Worm (Caenorhabditis elegans) whole organism, L4 larva: ENCODE measurements around the gene col-146.

Experiments used
- ceh-82 ChIP-seq: sonication (generic microtip); optimal IDR thresholded peaks from 2 replicates; lab custom pipeline; 2017; ENCODE audit warnings: missing biosample characterization, missing genetic modification characterization
- dve-1 ChIP-seq: sonication (generic microtip); optimal IDR thresholded peaks from 2 replicates; lab custom pipeline; 2017; ENCODE audit warnings: antibody characterized with exemption, mild to moderate bottlenecking, missing genetic modification characterization, missing compliant biosample characterization; ENCODE audit not compliant: insufficient read depth
- lin-1 ChIP-seq: fragments of 200-800 bp; sonication (Bioruptor generic); IDR thresholded peaks from 2 replicates; pipeline ENCODE4 v1.3.6; 2022; ENCODE audit warnings: missing genetic modification reagents, missing genetic modification characterization, missing compliant biosample characterization
- lsy-2 ChIP-seq, 2 experiments: fragments of 150-350 bp in 1 of 2; sonication (generic microtip) in 1 of 2; optimal IDR thresholded peaks; 2 replicates each; lab custom pipeline; 2014 to 2017; ENCODE audit warnings: missing biosample characterization in 2 of 2, missing genetic modification characterization in 2 of 2
- pha-4 ChIP-seq, 2 experiments: fragments of 150-350 bp in 1 of 2; fragments of 200-800 bp in 1 of 2; sonication (Bioruptor generic) in 1 of 2; IDR thresholded peaks in 1 of 2; optimal IDR thresholded peaks in 1 of 2; 2 replicates each; pipeline versions ENCODE4 v1.3.6 to Lab custom; 2014 to 2022; ENCODE audit warnings: missing genetic modification characterization in 2 of 2, missing genetic modification reagents in 2 of 2, missing biosample characterization in 1 of 2, missing compliant biosample characterization in 1 of 2
- snpc-1.2 ChIP-seq: fragments of 200-800 bp; sonication (Bioruptor generic); IDR thresholded peaks from 2 replicates; pipeline ENCODE4 v1.3.6; 2022; ENCODE audit warnings: missing genetic modification reagents, missing genetic modification characterization, missing compliant biosample characterization
- unc-62 ChIP-seq, 3 experiments: fragments of 150-350 bp in 1 of 3; sonication (generic microtip); optimal IDR thresholded peaks in 2 of 3; peaks in 1 of 3; 1 replicate in 1 of 3; 2 replicates in 2 of 3; lab custom pipeline; 2014 to 2017; ENCODE audit warnings: missing biosample characterization in 3 of 3, missing genetic modification characterization in 3 of 3, missing genetic modification reagents in 3 of 3, missing genotype in 1 of 3

ce11 chrV:9663948-9664347 lies 34.2 kb downstream of the col-146 start:
- TF ChIP-seq unc-62 (GFP tag; optimal IDR thresholded peaks at IDR 0.05 in 1 of 2; lab: Kevin White, UChicago) = no peak
- no peak for TF ChIP-seq unc-62 (tag; optimal IDR thresholded peaks at IDR 0.05; lab: Kevin White, UChicago)
- no peak for TF ChIP-seq lin-1 (GFP tag; lab: Robert Waterston, UW)
- TF ChIP-seq dve-1 (tag; lab: Kevin White, UChicago) = no peak
- TF ChIP-seq pha-4 (GFP tag; IDR thresholded peaks at IDR 0.05; lab: Robert Waterston, UW) = no peak
- TF ChIP-seq pha-4 (tag; optimal IDR thresholded peaks at IDR 0.05; lab: Kevin White, UChicago) = no peak
- TF ChIP-seq snpc-1.2 (GFP tag; lab: Robert Waterston, UW) = no peak
- TF ChIP-seq lsy-2 (tag; optimal IDR thresholded peaks at IDR 0.05; lab: Kevin White, UChicago) = no peak
- TF ChIP-seq ceh-82 (tag; lab: Kevin White, UChicago) = no peak
